Fruit fly (Drosophila melanogaster) whole organism, embryonic: Measurements from ENCODE around the gene CG4854.

ENCODE experiments used
- Bdp1 ChIP-seq: fragments of 200-800 bp; sonication (Bioruptor generic); optimal IDR thresholded peaks from 3 replicates; lab custom pipeline; 2016; ENCODE audit warnings: missing biosample characterization, missing genetic modification characterization
- BtbVII ChIP-seq: fragments of 200-800 bp; sonication (Bioruptor generic); optimal IDR thresholded peaks from 3 replicates; lab custom pipeline; 2017; ENCODE audit warnings: missing biosample characterization, mild to moderate bottlenecking, missing genetic modification characterization
- CG10321 ChIP-seq: fragments of 200-800 bp; sonication (Bioruptor generic); IDR thresholded peaks from 2 replicates; pipeline ENCODE4 v1.3.6; 2022; ENCODE audit warnings: missing biosample characterization, missing genetic modification characterization
- CG10979 ChIP-seq: fragments of 200-800 bp; sonication (Bioruptor generic); optimal IDR thresholded peaks from 2 replicates; lab custom pipeline; 2018; ENCODE audit warnings: missing biosample characterization, mild to moderate bottlenecking, missing genetic modification characterization, moderate library complexity
- CG11247 ChIP-seq: fragments of 200-800 bp; sonication (Bioruptor generic); IDR thresholded peaks from 2 replicates; pipeline ENCODE4 v1.3.6; 2022; ENCODE audit warnings: missing biosample characterization, missing genetic modification characterization
- CG11398 ChIP-seq: fragments of 200-800 bp; sonication (Bioruptor generic); optimal IDR thresholded peaks from 2 replicates; lab custom pipeline; 2016; ENCODE audit warnings: missing biosample characterization, missing genetic modification characterization
- CG11560 ChIP-seq: fragments of 200-800 bp; sonication (Bioruptor generic); IDR thresholded peaks from 3 replicates; pipeline ENCODE4 v1.3.6; 2022; ENCODE audit warnings: missing biosample characterization, missing genetic modification characterization
- CG12071 ChIP-seq: fragments of 200-800 bp; sonication (Bioruptor generic); optimal IDR thresholded peaks from 3 replicates; lab custom pipeline; 2018; ENCODE audit warnings: missing biosample characterization, mild to moderate bottlenecking, missing genetic modification characterization
- CG12104 ChIP-seq: fragments of 200-800 bp; sonication (Bioruptor generic); optimal IDR thresholded peaks from 3 replicates; lab custom pipeline; 2016; ENCODE audit warnings: missing biosample characterization, missing genetic modification characterization
- CG15514 ChIP-seq: fragments of 200-800 bp; sonication (Bioruptor generic); optimal IDR thresholded peaks from 3 replicates; lab custom pipeline; 2017; ENCODE audit warnings: missing biosample characterization, missing genetic modification characterization, mild to moderate bottlenecking, moderate library complexity, missing genetic modification reagents
- CG16813 ChIP-seq: fragments of 200-800 bp; sonication (Bioruptor generic); IDR thresholded peaks from 3 replicates; pipeline ENCODE4 v1.3.6; 2022; ENCODE audit warnings: missing biosample characterization, missing genetic modification characterization; ENCODE audit not compliant: partially characterized antibody
- CG17328 ChIP-seq: fragments of 200-800 bp; sonication (Bioruptor generic); IDR thresholded peaks from 2 replicates; pipeline ENCODE4 v1.3.6; 2022; ENCODE audit warnings: missing biosample characterization, missing genetic modification characterization
- CG17829 ChIP-seq: fragments of 200-800 bp; optimal IDR thresholded peaks from 2 replicates; lab custom pipeline; 2019; ENCODE audit warnings: missing biosample characterization, mild to moderate bottlenecking, missing genetic modification characterization, moderate library complexity
- CG1832 ChIP-seq: fragments of 200-800 bp; sonication (Bioruptor generic); optimal IDR thresholded peaks from 2 replicates; lab custom pipeline; 2017; ENCODE audit warnings: missing biosample characterization, mild to moderate bottlenecking, missing genetic modification characterization, inconsistent platforms
- CG2202 ChIP-seq: fragments of 200-800 bp; sonication (Bioruptor generic); optimal IDR thresholded peaks from 2 replicates; lab custom pipeline; 2018; ENCODE audit warnings: missing biosample characterization, mild to moderate bottlenecking, missing genetic modification characterization
- CG30431 ChIP-seq: fragments of 200-800 bp; sonication (Bioruptor generic); optimal IDR thresholded peaks from 2 replicates; lab custom pipeline; 2017; ENCODE audit warnings: missing biosample characterization, missing genetic modification characterization
- CG3281 ChIP-seq: fragments of 200-800 bp; sonication (Bioruptor generic); optimal IDR thresholded peaks from 3 replicates; lab custom pipeline; 2017; ENCODE audit warnings: missing biosample characterization, mild to moderate bottlenecking, missing genetic modification characterization
- CG4328 ChIP-seq: fragments of 200-800 bp; sonication (Bioruptor generic); optimal IDR thresholded peaks from 3 replicates; lab custom pipeline; 2017; ENCODE audit warnings: missing biosample characterization, missing genetic modification reagents, missing genetic modification characterization
- CG4617 ChIP-seq: fragments of 200-800 bp; sonication (Bioruptor generic); optimal IDR thresholded peaks from 3 replicates; lab custom pipeline; 2016; ENCODE audit warnings: missing biosample characterization, missing genetic modification characterization, borderline replicate concordance
- CG6689 ChIP-seq: fragments of 200-800 bp; sonication (Bioruptor generic); IDR thresholded peaks from 2 replicates; pipeline ENCODE4 v1.3.6; 2022; ENCODE audit warnings: missing biosample characterization, missing genetic modification characterization
- CG9437 ChIP-seq: fragments of 200-800 bp; sonication (Bioruptor generic); optimal IDR thresholded peaks from 2 replicates; lab custom pipeline; 2018; ENCODE audit warnings: missing biosample characterization, mild to moderate bottlenecking, missing genetic modification characterization
- CrebB ChIP-seq: fragments of 200-800 bp; sonication (Bioruptor generic); optimal IDR thresholded peaks from 3 replicates; lab custom pipeline; 2018; ENCODE audit warnings: missing biosample characterization, mild to moderate bottlenecking, missing genetic modification characterization
- Dip3 ChIP-seq: fragments of 200-800 bp; sonication (Bioruptor generic); optimal IDR thresholded peaks from 3 replicates; lab custom pipeline; 2016; ENCODE audit warnings: missing biosample characterization, missing genetic modification characterization
- Eip74EF ChIP-seq, 2 experiments: fragments of 200-800 bp in 1 of 2; fragments of >200 bp in 1 of 2; sonication (Bioruptor generic) in 1 of 2; optimal IDR thresholded peaks; 2 replicates each; lab custom pipeline; 2017 to 2019; ENCODE audit warnings: missing biosample characterization in 2 of 2, missing genetic modification characterization in 2 of 2, mild to moderate bottlenecking in 1 of 2, moderate library complexity in 1 of 2
- GATAe ChIP-seq: fragments of 200-800 bp; sonication (Bioruptor generic); conservative IDR thresholded peaks from 2 replicates; pipeline ENCODE4 v1.3.6; 2022; ENCODE audit warnings: missing biosample characterization, missing genetic modification characterization
- Gsc ChIP-seq: fragments of 200-800 bp; sonication (Bioruptor generic); IDR thresholded peaks from 2 replicates; pipeline ENCODE4 v1.3.6; 2022; ENCODE audit warnings: missing biosample characterization, missing genetic modification characterization
- H15 ChIP-seq: fragments of 200-800 bp; sonication (Bioruptor generic); IDR thresholded peaks from 3 replicates; pipeline ENCODE4 v1.3.6; 2022; ENCODE audit warnings: missing biosample characterization, missing genetic modification characterization
- H2.0 ChIP-seq: fragments of 200-800 bp; sonication (Bioruptor generic); IDR thresholded peaks from 2 replicates; pipeline ENCODE4 v1.3.6; 2022; ENCODE audit warnings: missing biosample characterization, missing genetic modification characterization
- HLH3B ChIP-seq: fragments of 200-800 bp; sonication (Bioruptor generic); IDR thresholded peaks from 2 replicates; pipeline ENCODE4 v1.3.6; 2022; ENCODE audit warnings: missing biosample characterization, missing genetic modification characterization
- Hmr ChIP-seq: fragments of 200-800 bp; sonication (Bioruptor generic); optimal IDR thresholded peaks from 3 replicates; lab custom pipeline; 2017; ENCODE audit warnings: mild to moderate bottlenecking, missing biosample characterization, missing genetic modification reagents, missing genetic modification characterization
- Jarid2 ChIP-seq: fragments of 200-800 bp; sonication (Bioruptor generic); optimal IDR thresholded peaks from 3 replicates; lab custom pipeline; 2017; ENCODE audit warnings: mild to moderate bottlenecking, missing biosample characterization, missing genetic modification reagents, missing genetic modification characterization
- Meics ChIP-seq: fragments of 200-800 bp; sonication (Bioruptor generic); optimal IDR thresholded peaks from 2 replicates; lab custom pipeline; 2017; ENCODE audit warnings: missing biosample characterization, mild to moderate bottlenecking, missing genetic modification characterization
- Ravus ChIP-seq: fragments of 200-800 bp; sonication (Bioruptor generic); IDR thresholded peaks from 2 replicates; pipeline ENCODE4 v1.3.6; 2022; ENCODE audit warnings: missing biosample characterization, missing genetic modification characterization
- Scr ChIP-seq: fragments of 200-800 bp; sonication (Bioruptor generic); IDR thresholded peaks from 2 replicates; pipeline ENCODE4 v1.3.6; 2022; ENCODE audit warnings: missing biosample characterization, missing genetic modification characterization; ENCODE audit not compliant: partially characterized antibody
- Spps ChIP-seq: fragments of 200-800 bp; sonication (Bioruptor generic); optimal IDR thresholded peaks from 2 replicates; lab custom pipeline; 2018; ENCODE audit warnings: missing biosample characterization, mild to moderate bottlenecking, missing genetic modification characterization
- aop ChIP-seq: fragments of 200-800 bp; sonication (Bioruptor generic); IDR thresholded peaks from 2 replicates; pipeline ENCODE4 v1.3.6; 2022; ENCODE audit warnings: missing biosample characterization, missing genetic modification characterization
- ash1 ChIP-seq: fragments of 200-800 bp; sonication (Bioruptor generic); optimal IDR thresholded peaks from 2 replicates; lab custom pipeline; 2018; ENCODE audit warnings: missing biosample characterization, mild to moderate bottlenecking, missing genetic modification characterization
- bbx ChIP-seq: fragments of 200-800 bp; sonication (Bioruptor generic); IDR thresholded peaks from 2 replicates; pipeline ENCODE4 v1.3.6; 2022; ENCODE audit warnings: missing biosample characterization, missing genetic modification characterization; ENCODE audit not compliant: partially characterized antibody
- bcd ChIP-seq: fragments of 200-800 bp; sonication (Bioruptor generic); optimal IDR thresholded peaks from 2 replicates; lab custom pipeline; 2017; ENCODE audit warnings: missing biosample characterization, mild to moderate bottlenecking, missing genetic modification characterization
- cad ChIP-seq: fragments of >200 bp; optimal IDR thresholded peaks from 2 replicates; lab custom pipeline; 2017; ENCODE audit warnings: missing biosample characterization, missing genetic modification characterization
- cg ChIP-seq: fragments of 200-800 bp; sonication (Bioruptor generic); optimal IDR thresholded peaks from 3 replicates; lab custom pipeline; 2019; ENCODE audit warnings: missing biosample characterization, mild to moderate bottlenecking, missing genetic modification characterization, moderate library complexity
- crc ChIP-seq: fragments of 200-800 bp; sonication (Bioruptor generic); optimal IDR thresholded peaks from 2 replicates; lab custom pipeline; 2016; ENCODE audit warnings: missing biosample characterization, missing genetic modification characterization
- hbn ChIP-seq: fragments of 200-800 bp; sonication (Bioruptor generic); IDR thresholded peaks from 2 replicates; pipeline ENCODE4 v1.3.6; 2022; ENCODE audit warnings: missing biosample characterization, missing genetic modification characterization; ENCODE audit not compliant: partially characterized antibody
- hkb ChIP-seq, 2 experiments: fragments of 200-800 bp in 1 of 2; fragments of >200 bp in 1 of 2; sonication (Bioruptor generic) in 1 of 2; IDR thresholded peaks in 1 of 2; optimal IDR thresholded peaks in 1 of 2; 2 replicates each; pipeline versions ENCODE4 v1.3.6 to Lab custom; 2017 to 2022; ENCODE audit warnings: missing biosample characterization in 1 of 2, missing genetic modification characterization in 1 of 2
- row ChIP-seq: fragments of 200-800 bp; sonication (Bioruptor generic); IDR thresholded peaks from 3 replicates; pipeline ENCODE4 v1.3.6; 2022; ENCODE audit warnings: missing biosample characterization, missing genetic modification characterization
- sc ChIP-seq, 3 experiments: fragments of >200 bp in 2 of 3; fragments of 200-800 bp in 1 of 3; sonication (Bioruptor generic) in 1 of 3; optimal IDR thresholded peaks; 2 replicates in 2 of 3; 3 replicates in 1 of 3; lab custom pipeline; 2017; ENCODE audit warnings: mild to moderate bottlenecking in 1 of 3, missing biosample characterization in 1 of 3, missing genetic modification characterization in 1 of 3, missing genetic modification reagents in 1 of 3
- sens ChIP-seq: fragments of 200-800 bp; sonication (Bioruptor generic); peaks from one replicate; lab custom pipeline; 2016; ENCODE audit warnings: missing biosample characterization, missing genetic modification characterization
- slbo ChIP-seq: fragments of 200-800 bp; sonication (Bioruptor generic); IDR thresholded peaks from 2 replicates; pipeline ENCODE4 v1.3.6; 2022; ENCODE audit warnings: missing biosample characterization, missing genetic modification characterization
- sug ChIP-seq: fragments of 200-800 bp; optimal IDR thresholded peaks from 2 replicates; lab custom pipeline; 2019; ENCODE audit warnings: missing biosample characterization, mild to moderate bottlenecking, missing genetic modification characterization, moderate library complexity
- wor ChIP-seq: fragments of 200-800 bp; sonication (Bioruptor generic); IDR thresholded peaks from 2 replicates; pipeline ENCODE4 v1.3.6; 2022; ENCODE audit warnings: missing biosample characterization, missing genetic modification characterization

Gene CG4854

dm6 chr3R:20001595-20001997 is 26.3 kb upstream of the CG4854 start (continued):
- TF ChIP-seq CG10321 (no peak), Hmr (no peak), CG11560 (tag; lab: Robert Waterston, UW) (no peak), hbn (GFP tag; lab: Robert Waterston, UW) (no peak), CG10979 (tag; lab: Kevin White, UChicago) (peak; percentile 30), ash1 (GFP tag; lab: Kevin White, UChicago) (no peak), CG30431 (GFP tag; lab: Kevin White, UChicago) (no peak), aop (GFP tag; lab: Robert Waterston, UW) (no peak), Spps (tag; lab: Kevin White, UChicago) (no peak), CG3281 (GFP tag; lab: Kevin White, UChicago) (no peak), Scr (GFP tag; lab: Robert Waterston, UW) (no peak), row (GFP tag; lab: Robert Waterston, UW) (peak; percentile 57; the same call in 2 of the 3 replicates), wor (no peak), cad (GFP tag; lab: Kevin White, UChicago) (no peak), hkb (optimal IDR thresholded peaks at IDR 0.05; lab: Kevin White, UChicago) (no peak), hkb (GFP tag; IDR thresholded peaks at IDR 0.05; lab: Robert Waterston, UW) (no peak), CG1832 (GFP tag; lab: Kevin White, UChicago) (no peak), H2.0 (no peak), CG16813 (GFP tag; lab: Robert Waterston, UW) (no peak), CG9437 (GFP tag; lab: Kevin White, UChicago) (peak; percentile 15), sens (peak; percentile 66), HLH3B (GFP tag; lab: Robert Waterston, UW) (no peak), Dip3 (GFP tag; lab: Kevin White, UChicago) (no peak), CG17328 (GFP tag; lab: Robert Waterston, UW) (no peak), CG15514 (GFP tag; lab: Kevin White, UChicago) (no peak), crc (GFP tag; lab: Kevin White, UChicago) (no peak), Bdp1 (GFP tag; lab: Kevin White, UChicago) (no peak), CG12071 (no peak), CG4328 (no peak), CG6689 (GFP tag; lab: Robert Waterston, UW) (0 out of 2 replicates have a peak, but pooled peaks have one; percentile 9), Ravus (no peak), bbx (GFP tag; lab: Robert Waterston, UW) (no peak), bcd (GFP tag; lab: Kevin White, UChicago) (peak; percentile 21), Jarid2 (no peak), BtbVII (GFP tag; lab: Kevin White, UChicago) (no peak), Eip74EF (GFP tag; optimal IDR thresholded peaks at IDR 0.05; lab: Kevin White, UChicago) (no peak), sc (optimal IDR thresholded peaks at IDR 0.05; lab: Kevin White, UChicago) (no peak), sc (GFP tag; optimal IDR thresholded peaks at IDR 0.05; lab: Kevin White, UChicago) (no peak), CG4617 (GFP tag; lab: Kevin White, UChicago) (no peak), CG11398 (GFP tag; lab: Kevin White, UChicago) (no peak), CrebB (tag; lab: Kevin White, UChicago) (no peak), GATAe (no peak), slbo (no peak), H15 (GFP tag; lab: Robert Waterston, UW) (no peak), CG11247 (GFP tag; lab: Robert Waterston, UW) (no peak), CG17829 (tag; lab: Kevin White, UChicago) (no peak), Gsc (GFP tag; lab: Robert Waterston, UW) (no peak), sug (tag; lab: Kevin White, UChicago) (no peak), CG12104 (GFP tag; lab: Kevin White, UChicago) (no peak), CG2202 (tag; lab: Kevin White, UChicago) (no peak), cg (GFP tag; lab: Kevin White, UChicago) (no peak), Meics (GFP tag; lab: Kevin White, UChicago) (no peak)
